Fruit fly (Drosophila melanogaster) whole organism, embryonic: Measurements from ENCODE around the gene Cyp318a1.
A peak's percentile ranks its signal among the peaks of the same experiment; 100 is the strongest.

Experiments used
- Awh ChIP-seq: fragments of 200-800 bp; sonication (Bioruptor generic); IDR thresholded peaks from 2 replicates; pipeline ENCODE4, ENCODE4 v1.3.6; 2022; ENCODE audit warnings: missing biosample characterization, missing genetic modification characterization
- B-H1 ChIP-seq: fragments of 200-800 bp; sonication (Bioruptor generic); IDR thresholded peaks from 3 replicates; pipeline ENCODE4 v1.3.6; 2022; ENCODE audit warnings: missing biosample characterization, missing genetic modification characterization
- CG10543 ChIP-seq: fragments of 200-800 bp; sonication (Bioruptor generic); optimal IDR thresholded peaks from 3 replicates; lab custom pipeline; 2017; ENCODE audit warnings: missing biosample characterization, mild to moderate bottlenecking, missing genetic modification characterization, moderate library complexity
- CG11504 ChIP-seq: fragments of 200-800 bp; sonication (Bioruptor generic); optimal IDR thresholded peaks from 3 replicates; lab custom pipeline; 2019; ENCODE audit warnings: missing biosample characterization, mild to moderate bottlenecking, missing genetic modification characterization, moderate library complexity
- CG11695 ChIP-seq: fragments of 200-800 bp; sonication (Bioruptor generic); IDR thresholded peaks from 3 replicates; pipeline ENCODE4 v1.3.6; 2022; ENCODE audit warnings: missing biosample characterization, missing genetic modification characterization
- CG12744 ChIP-seq: fragments of 200-800 bp; sonication (Bioruptor generic); optimal IDR thresholded peaks from 2 replicates; lab custom pipeline; 2016; ENCODE audit warnings: missing biosample characterization, missing genetic modification characterization
- CG13287 ChIP-seq: fragments of 200-800 bp; sonication (Bioruptor generic); IDR thresholded peaks from 2 replicates; pipeline ENCODE4 v1.3.6; 2022; ENCODE audit warnings: missing biosample characterization, missing genetic modification characterization; ENCODE audit not compliant: partially characterized antibody
- CG14014 ChIP-seq: fragments of 200-800 bp; sonication (Bioruptor generic); IDR thresholded peaks from 2 replicates; pipeline ENCODE4 v1.3.6; 2022; ENCODE audit warnings: missing biosample characterization, missing genetic modification characterization
- CG17186 ChIP-seq: fragments of 200-800 bp; sonication (Bioruptor generic); optimal IDR thresholded peaks from 3 replicates; lab custom pipeline; 2017; ENCODE audit warnings: missing biosample characterization, missing genetic modification reagents, missing genetic modification characterization
- CG2120 ChIP-seq: fragments of 200-800 bp; sonication (Bioruptor generic); optimal IDR thresholded peaks from 3 replicates; lab custom pipeline; 2016; ENCODE audit warnings: missing biosample characterization, missing genetic modification characterization
- CG30403 ChIP-seq: fragments of 200-800 bp; sonication (Bioruptor generic); optimal IDR thresholded peaks from 3 replicates; lab custom pipeline; 2016; ENCODE audit warnings: missing biosample characterization, missing genetic modification characterization
- CG32532 ChIP-seq: fragments of 200-800 bp; sonication (Bioruptor generic); IDR thresholded peaks from 2 replicates; pipeline ENCODE4 v1.3.6; 2022; ENCODE audit warnings: missing biosample characterization, missing genetic modification characterization
- CG32772 ChIP-seq: fragments of 200-800 bp; sonication (Bioruptor generic); IDR thresholded peaks from 2 replicates; pipeline ENCODE4 v1.3.6; 2022; ENCODE audit warnings: missing biosample characterization, missing genetic modification characterization
- CG33557 ChIP-seq: fragments of 200-800 bp; sonication (Bioruptor generic); optimal IDR thresholded peaks from 2 replicates; lab custom pipeline; 2019; ENCODE audit warnings: missing biosample characterization, mild to moderate bottlenecking, missing genetic modification characterization, moderate library complexity
- CG34376 ChIP-seq: fragments of 200-800 bp; sonication (Bioruptor generic); optimal IDR thresholded peaks from 2 replicates; lab custom pipeline; 2018; ENCODE audit warnings: missing biosample characterization, mild to moderate bottlenecking, missing genetic modification characterization
- CG34422 ChIP-seq: fragments of 200-800 bp; sonication (Bioruptor generic); IDR thresholded peaks from 3 replicates; pipeline ENCODE4 v1.3.6; 2022; ENCODE audit warnings: missing biosample characterization, missing genetic modification characterization
- CG6854 ChIP-seq: fragments of 200-800 bp; sonication (Bioruptor generic); optimal IDR thresholded peaks from 3 replicates; lab custom pipeline; 2017; ENCODE audit warnings: missing biosample characterization, mild to moderate bottlenecking, missing genetic modification characterization
- CG9609 ChIP-seq: fragments of 200-800 bp; sonication (Bioruptor generic); optimal IDR thresholded peaks from 3 replicates; lab custom pipeline; 2016; ENCODE audit warnings: missing biosample characterization, missing genetic modification characterization
- Deaf1 ChIP-seq: fragments of 200-800 bp; optimal IDR thresholded peaks from 3 replicates; lab custom pipeline; 2019; ENCODE audit warnings: missing biosample characterization, mild to moderate bottlenecking, missing genetic modification characterization, moderate library complexity
- Drgx ChIP-seq: fragments of 200-800 bp; sonication (Bioruptor generic); IDR thresholded peaks from 2 replicates; pipeline ENCODE4 v1.3.6; 2022; ENCODE audit warnings: missing biosample characterization, missing genetic modification characterization
- H15 ChIP-seq: fragments of 200-800 bp; sonication (Bioruptor generic); IDR thresholded peaks from 3 replicates; pipeline ENCODE4 v1.3.6; 2022; ENCODE audit warnings: missing biosample characterization, missing genetic modification characterization
- HLH54F ChIP-seq: fragments of 200-800 bp; sonication (Bioruptor generic); optimal IDR thresholded peaks from 3 replicates; lab custom pipeline; 2016; ENCODE audit warnings: missing biosample characterization, missing genetic modification characterization
- Hand ChIP-seq: fragments of 200-800 bp; sonication (Bioruptor generic); optimal IDR thresholded peaks from 2 replicates; lab custom pipeline; 2017; ENCODE audit warnings: mild to moderate bottlenecking, missing biosample characterization, missing genetic modification reagents, missing genetic modification characterization
- Hmx ChIP-seq: fragments of 200-800 bp; sonication (Bioruptor generic); optimal IDR thresholded peaks from 2 replicates; lab custom pipeline; 2016; ENCODE audit warnings: missing biosample characterization, missing genetic modification characterization
- Mad ChIP-seq: fragments of 200-800 bp; sonication (Bioruptor generic); optimal IDR thresholded peaks from 2 replicates; lab custom pipeline; 2016; ENCODE audit warnings: missing biosample characterization, missing genetic modification characterization
- Mrtf ChIP-seq: fragments of 200-800 bp; sonication (Bioruptor generic); IDR thresholded peaks from 3 replicates; pipeline ENCODE4 v1.3.6; 2022; ENCODE audit warnings: missing biosample characterization, missing genetic modification characterization
- NfI ChIP-seq: fragments of 200-800 bp; sonication (Bioruptor generic); optimal IDR thresholded peaks from 3 replicates; lab custom pipeline; 2018; ENCODE audit warnings: missing biosample characterization, mild to moderate bottlenecking, missing genetic modification characterization, moderate library complexity
- Sox102F ChIP-seq: fragments of 200-800 bp; sonication (Bioruptor generic); optimal IDR thresholded peaks from 2 replicates; lab custom pipeline; 2018; ENCODE audit warnings: missing biosample characterization, mild to moderate bottlenecking, missing genetic modification characterization, moderate library complexity
- Trl ChIP-seq, 3 experiments: fragments of >200 bp in 2 of 3; fragments of 200-800 bp in 1 of 3; sonication (Bioruptor generic) in 1 of 3; optimal IDR thresholded peaks; 2 replicates in 1 of 3; 3 replicates in 2 of 3; lab custom pipeline; 2016 to 2017; ENCODE audit warnings: missing biosample characterization in 1 of 3, missing genetic modification characterization in 1 of 3
- Xrp1 ChIP-seq: fragments of 200-800 bp; sonication (Bioruptor generic); IDR thresholded peaks from 2 replicates; pipeline ENCODE4 v1.3.6; 2022; ENCODE audit warnings: missing biosample characterization, missing genetic modification characterization
- ap ChIP-seq: fragments of 200-800 bp; sonication (Bioruptor generic); IDR thresholded peaks from 2 replicates; pipeline ENCODE4 v1.3.6; 2022; ENCODE audit warnings: missing biosample characterization, missing genetic modification characterization
- ara ChIP-seq: fragments of 200-800 bp; sonication (Bioruptor generic); IDR thresholded peaks from 2 replicates; pipeline ENCODE4 v1.3.6; 2022; ENCODE audit warnings: missing biosample characterization, missing genetic modification characterization
- az2 ChIP-seq: fragments of 200-800 bp; sonication (Bioruptor generic); optimal IDR thresholded peaks from 3 replicates; lab custom pipeline; 2016; ENCODE audit warnings: missing biosample characterization, missing genetic modification characterization
- bsh ChIP-seq, 2 experiments: fragments of 200-800 bp; sonication (Bioruptor generic); optimal IDR thresholded peaks; 2 replicates each; lab custom pipeline; 2017 to 2018; ENCODE audit warnings: mild to moderate bottlenecking in 2 of 2, missing biosample characterization in 2 of 2, missing genetic modification characterization in 2 of 2, moderate library complexity in 1 of 2
- chn ChIP-seq: fragments of 200-800 bp; sonication (Bioruptor generic); optimal IDR thresholded peaks from 2 replicates; lab custom pipeline; 2016; ENCODE audit warnings: missing biosample characterization, missing genetic modification characterization
- crc ChIP-seq: fragments of 200-800 bp; sonication (Bioruptor generic); optimal IDR thresholded peaks from 2 replicates; lab custom pipeline; 2016; ENCODE audit warnings: missing biosample characterization, missing genetic modification characterization
- fd64A ChIP-seq: fragments of 200-800 bp; sonication (Bioruptor generic); optimal IDR thresholded peaks from 3 replicates; lab custom pipeline; 2018; ENCODE audit warnings: missing biosample characterization, mild to moderate bottlenecking, missing genetic modification characterization
- gce ChIP-seq: fragments of 200-800 bp; sonication (Bioruptor generic); IDR thresholded peaks from 3 replicates; pipeline ENCODE4 v1.3.6; 2022; ENCODE audit warnings: missing biosample characterization, missing genetic modification characterization
- gem ChIP-seq: fragments of 200-800 bp; sonication (Bioruptor generic); optimal IDR thresholded peaks from 2 replicates; lab custom pipeline; 2019; ENCODE audit warnings: missing biosample characterization, mild to moderate bottlenecking, missing genetic modification characterization, moderate library complexity
- gfzf ChIP-seq: fragments of 200-800 bp; sonication (Bioruptor generic); optimal IDR thresholded peaks from 2 replicates; lab custom pipeline; 2016; ENCODE audit warnings: missing biosample characterization, mild to moderate bottlenecking, missing genetic modification characterization, moderate library complexity
- lbe ChIP-seq: fragments of 200-800 bp; sonication (Bioruptor generic); optimal IDR thresholded peaks from 2 replicates; lab custom pipeline; 2016; ENCODE audit warnings: missing biosample characterization, mild to moderate bottlenecking, missing genetic modification characterization
- lmd ChIP-seq: fragments of 200-800 bp; sonication (Bioruptor generic); IDR thresholded peaks from 2 replicates; pipeline ENCODE4 v1.3.6; 2022; ENCODE audit warnings: missing biosample characterization, missing genetic modification characterization
- odd ChIP-seq: fragments of 200-800 bp; sonication (Bioruptor generic); optimal IDR thresholded peaks from 2 replicates; lab custom pipeline; 2017; ENCODE audit warnings: missing biosample characterization, mild to moderate bottlenecking, missing genetic modification characterization
- pan ChIP-seq, 4 experiments: fragments of >200 bp in 3 of 4; fragments of 200-800 bp in 1 of 4; sonication (Bioruptor generic) in 1 of 4; optimal IDR thresholded peaks in 3 of 4; IDR thresholded peaks in 1 of 4; 2 replicates each; pipeline versions ENCODE4 v1.3.6 to Lab custom; 2017 to 2022; ENCODE audit warnings: missing biosample characterization in 2 of 4, missing genetic modification characterization in 2 of 4, mixed read lengths in 1 of 4
- slbo ChIP-seq: fragments of 200-800 bp; sonication (Bioruptor generic); IDR thresholded peaks from 2 replicates; pipeline ENCODE4 v1.3.6; 2022; ENCODE audit warnings: missing biosample characterization, missing genetic modification characterization
- slou ChIP-seq: fragments of 200-800 bp; sonication (Bioruptor generic); optimal IDR thresholded peaks from 3 replicates; lab custom pipeline; 2016; ENCODE audit warnings: missing biosample characterization, missing genetic modification characterization
- slp2 ChIP-seq: fragments of 200-800 bp; sonication (Bioruptor generic); optimal IDR thresholded peaks from 2 replicates; lab custom pipeline; 2016; ENCODE audit warnings: missing biosample characterization, missing genetic modification characterization
- ssp ChIP-seq: fragments of 200-800 bp; sonication (Bioruptor generic); IDR thresholded peaks from 2 replicates; pipeline ENCODE4 v1.3.6; 2022; ENCODE audit warnings: missing biosample characterization, missing genetic modification characterization
- wor ChIP-seq: fragments of 200-800 bp; sonication (Bioruptor generic); IDR thresholded peaks from 2 replicates; pipeline ENCODE4 v1.3.6; 2022; ENCODE audit warnings: missing biosample characterization, missing genetic modification characterization

The Cyp318a1 gene

DNA sequence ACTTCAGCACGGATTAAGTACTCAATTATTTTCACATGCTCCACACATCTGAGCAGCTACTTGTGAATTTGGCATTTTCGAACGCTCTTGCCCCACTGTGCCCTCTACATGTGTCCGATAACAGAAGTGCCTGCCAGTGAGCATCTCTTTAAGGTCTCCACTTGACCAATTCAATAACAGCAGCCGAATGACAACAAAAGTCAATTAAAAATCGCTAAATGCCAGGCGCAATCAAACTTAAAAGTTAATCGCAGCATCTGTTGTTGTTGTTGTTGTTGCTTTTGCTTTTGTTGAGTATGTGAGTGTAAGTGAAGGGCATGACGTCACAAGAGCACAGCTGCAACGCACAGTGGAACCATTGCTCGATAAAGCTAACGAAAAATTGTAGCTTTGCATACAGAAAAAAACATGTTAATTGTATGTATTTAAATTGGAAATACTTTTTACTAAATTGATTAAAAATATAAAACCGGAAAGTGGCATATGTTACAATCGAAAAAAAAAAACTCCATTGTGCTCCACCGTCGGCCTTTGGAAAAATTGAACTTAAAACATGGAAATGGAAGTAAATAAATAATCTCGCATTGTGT lies 17.5 kb upstream of the Cyp318a1 start (continued):
- peak; percentile 31; the same call in 1 of the 2 replicates for TF ChIP-seq CG13287 (GFP tag; lab: Robert Waterston, UW)
- peak; percentile 5 for TF ChIP-seq CG10543 (GFP tag; lab: Kevin White, UChicago)
- 0 out of 3 replicates have a peak, but pooled peaks have one; percentile 7 for TF ChIP-seq H15 (GFP tag; lab: Robert Waterston, UW)
- TF ChIP-seq Xrp1 (GFP tag; lab: Robert Waterston, UW): peak; percentile 65
- peak; percentile 36 for TF ChIP-seq CG30403 (GFP tag; lab: Kevin White, UChicago)
- TF ChIP-seq ssp: no peak
- TF ChIP-seq B-H1 (GFP tag; lab: Robert Waterston, UW): peak; percentile 12; the same call in 1 of the 3 replicates
- peak; percentile 18 for TF ChIP-seq HLH54F (GFP tag; lab: Kevin White, UChicago)
- 0 out of 2 replicates have a peak, but pooled peaks have one; percentile 36 for TF ChIP-seq Awh (GFP tag; lab: Robert Waterston, UW)
- no peak for TF ChIP-seq NfI (GFP tag; lab: Kevin White, UChicago)
- TF ChIP-seq CG34376 (GFP tag; lab: Kevin White, UChicago): no peak
- TF ChIP-seq CG2120: peak; percentile 29
- TF ChIP-seq CG11504 (tag; lab: Kevin White, UChicago): no peak
- no peak; the same call in none of the 2 replicates for TF ChIP-seq Drgx (GFP tag; lab: Robert Waterston, UW)
- no peak for TF ChIP-seq Mrtf (GFP tag; lab: Robert Waterston, UW)
- no peak for TF ChIP-seq CG17186 (GFP tag; lab: Kevin White, UChicago)
- TF ChIP-seq lmd (GFP tag; lab: Robert Waterston, UW): 0 out of 2 replicates have a peak, but pooled peaks have one; percentile 8
- TF ChIP-seq ara: peak; percentile 20; the same call in 1 of the 2 replicates
- TF ChIP-seq slp2: no peak
- TF ChIP-seq slou: no peak
- peak; percentile 34 for TF ChIP-seq CG32532 (GFP tag; lab: Robert Waterston, UW)
- TF ChIP-seq odd: no peak
- TF ChIP-seq CG34422 (GFP tag; lab: Robert Waterston, UW): peak; percentile 58
- TF ChIP-seq slbo (GFP tag; lab: Robert Waterston, UW): peak; percentile 25
- TF ChIP-seq chn (GFP tag; lab: Kevin White, UChicago): peak; percentile 18
- TF ChIP-seq gce (GFP tag; lab: Robert Waterston, UW): 0 out of 3 replicates have a peak, but pooled peaks have one; percentile 4
- no peak for TF ChIP-seq pan (optimal IDR thresholded peaks at IDR 0.05; lab: Kevin White, UChicago)
- TF ChIP-seq pan (GFP tag; optimal IDR thresholded peaks at IDR 0.05 in 1 of 2, IDR thresholded peaks at IDR 0.05 in 1 of 2): peak in 1 of 2 experiments; percentile 68
- TF ChIP-seq CG14014 (GFP tag; lab: Robert Waterston, UW): 0 out of 2 replicates have a peak, but pooled peaks have one; percentile 5
- TF ChIP-seq CG9609 (GFP tag; lab: Kevin White, UChicago): peak; percentile 19
- peak; percentile 29; the same call in 1 of the 2 replicates for TF ChIP-seq ap (GFP tag; lab: Robert Waterston, UW)
- peak; percentile 23 for TF ChIP-seq crc (GFP tag; lab: Kevin White, UChicago)
- TF ChIP-seq fd64A: no peak
- TF ChIP-seq CG12744 (GFP tag; lab: Kevin White, UChicago): no peak
- no peak for TF ChIP-seq gfzf (GFP tag; lab: Kevin White, UChicago)
- TF ChIP-seq CG33557 (GFP tag; lab: Kevin White, UChicago): no peak
- TF ChIP-seq bsh (GFP tag; optimal IDR thresholded peaks at IDR 0.05; lab: Kevin White, UChicago): peak in 1 of 2 experiments; percentile 39
- no peak for TF ChIP-seq Deaf1 (tag; lab: Kevin White, UChicago)
- peak; percentile 8 for TF ChIP-seq az2 (GFP tag; lab: Kevin White, UChicago)
- TF ChIP-seq CG32772: peak; percentile 46
- peak; percentile 9 for TF ChIP-seq lbe (GFP tag; lab: Kevin White, UChicago)
- no peak for TF ChIP-seq CG6854 (GFP tag; lab: Kevin White, UChicago)
- no peak for TF ChIP-seq Hand (GFP tag; lab: Kevin White, UChicago)
- TF ChIP-seq Trl (optimal IDR thresholded peaks at IDR 0.05; lab: Kevin White, UChicago): no peak
- no peak for TF ChIP-seq Trl (GFP tag; optimal IDR thresholded peaks at IDR 0.05; lab: Kevin White, UChicago)
- peak; percentile 23 for TF ChIP-seq Sox102F (GFP tag; lab: Kevin White, UChicago)
- TF ChIP-seq Hmx: no peak
- 0 out of 3 replicates have a peak, but pooled peaks have one; percentile 18 for TF ChIP-seq CG11695 (GFP tag; lab: Robert Waterston, UW)
- peak; percentile 56 for TF ChIP-seq gem
- TF ChIP-seq wor (GFP tag; lab: Robert Waterston, UW): peak; percentile 11; the same call in 1 of the 2 replicates
- TF ChIP-seq Mad (GFP tag; lab: Kevin White, UChicago): peak; percentile 14
